Fruit fly (Drosophila melanogaster) whole organism, larva: Measurements from ENCODE around the gene Mtl.

Experiments used
- noc ChIP-seq: fragments of 200-800 bp; sonication (Bioruptor generic); optimal IDR thresholded peaks from 3 replicates; lab custom pipeline; 2019; ENCODE audit warnings: missing biosample characterization, mild to moderate bottlenecking, missing genetic modification characterization, moderate library complexity

The Mtl gene

DNA sequence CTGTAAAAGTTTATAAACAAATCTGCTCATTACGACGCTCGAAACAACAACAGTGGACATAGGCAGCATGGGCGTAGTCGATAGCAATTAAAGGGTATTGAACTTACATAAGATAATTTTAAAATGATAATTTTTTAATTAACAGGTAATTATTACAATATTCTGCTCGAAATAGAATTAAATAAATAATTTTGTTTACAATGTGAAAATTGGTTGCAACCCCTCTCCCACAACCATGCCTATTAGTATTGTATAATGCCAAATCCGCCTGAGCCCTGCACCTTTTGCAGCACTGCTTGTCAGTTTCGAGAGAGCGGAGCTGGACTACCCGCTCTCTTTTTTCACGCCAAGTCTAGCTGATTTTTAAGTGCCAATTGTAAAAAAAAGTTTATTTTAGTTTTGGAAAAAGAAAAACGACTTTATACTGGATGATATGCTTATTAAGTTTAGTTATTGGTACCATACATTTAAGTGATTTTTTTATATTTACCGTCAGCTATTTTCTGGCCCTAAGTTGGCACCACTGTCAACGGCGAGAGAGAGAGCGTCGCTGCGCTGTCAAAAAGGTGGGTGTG, at the start of gene Mtl, which contains the start of gene CG5611:
TSS of gene Mtl (plus strand) at position 403 of the 575 bp plus-strand sequence.
TSS of gene CG5611 (minus strand) at position 51 of the 575 bp plus-strand sequence.
- TF ChIP-seq noc (tag; lab: Kevin White, UChicago): peak; percentile 100

DNA sequence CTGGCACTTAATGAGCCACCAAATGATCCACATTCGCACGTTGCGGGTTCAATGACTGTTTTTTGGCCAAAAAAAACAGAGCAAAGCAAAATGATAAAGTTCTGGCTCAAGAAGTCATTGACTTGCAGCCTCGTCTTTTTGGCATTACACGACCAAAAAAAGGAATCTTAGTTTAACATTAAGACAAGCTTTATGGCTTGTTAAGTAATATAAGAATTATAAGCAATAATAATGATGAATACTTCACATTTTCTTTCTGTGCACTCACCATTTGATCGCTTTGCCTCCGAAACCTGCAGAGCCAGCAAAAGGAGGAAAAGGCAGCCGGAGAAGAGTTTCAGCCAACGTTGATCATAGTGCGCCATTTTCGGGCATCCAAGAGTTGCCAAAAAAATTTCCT, 43.0 kb upstream of the Mtl start:
- TF ChIP-seq noc (tag; lab: Kevin White, UChicago): no peak

dm6 chr3R:27593580-27594187, 42.5 kb upstream of the Mtl start:
- TF ChIP-seq noc (tag; lab: Kevin White, UChicago): no peak

- TF ChIP-seq noc (tag; lab: Kevin White, UChicago): no peak
These were observed 40.2 kb upstream of the Mtl start, which contains the start of gene CG5639 for dm6 chr3R:27595979-27596378. Gene CG5639 (minus strand): TSS chr3R:27596130.

- TF ChIP-seq noc (tag; lab: Kevin White, UChicago): no peak
These were observed 39.0 kb upstream of the Mtl start for dm6 chr3R:27597258-27597657.

DNA sequence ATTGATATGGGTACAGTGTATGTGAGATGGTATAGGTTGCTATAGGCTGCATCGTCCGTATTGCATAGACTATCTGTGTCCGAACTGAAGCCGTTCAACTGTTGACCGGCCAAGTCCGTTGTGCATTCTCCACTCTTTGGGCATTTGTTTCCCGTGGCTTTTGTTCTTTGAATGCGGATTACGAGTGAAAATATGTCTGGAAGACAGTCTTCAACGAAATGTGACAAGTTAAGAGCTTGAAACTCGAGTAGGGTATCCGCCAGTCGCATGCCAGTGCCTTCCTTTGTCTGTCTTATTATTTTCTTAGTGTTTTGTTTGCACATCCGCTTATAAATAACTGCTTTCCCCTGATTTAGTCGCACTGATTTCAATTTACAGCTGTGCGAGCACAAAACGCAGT, 32.5 kb upstream of the Mtl start:
- no peak for TF ChIP-seq noc (tag; lab: Kevin White, UChicago)

dm6 chr3R:27604636-27605443, 31.4 kb upstream of the Mtl start:
- peak; percentile 65 for TF ChIP-seq noc (tag; lab: Kevin White, UChicago)

- TF ChIP-seq noc (tag; lab: Kevin White, UChicago): peak; percentile 65
These were observed 30.5 kb upstream of the Mtl start for dm6 chr3R:27605534-27606250.

dm6 chr3R:27607218-27607929, 28.8 kb upstream of the Mtl start, which contains the start of the genes dsd and Tusp:
Gene dsd (minus strand): TSS chr3R:27607396.
Gene Tusp (plus strand): TSS chr3R:27607879.
- TF ChIP-seq noc (tag; lab: Kevin White, UChicago): peak; percentile 63

DNA sequence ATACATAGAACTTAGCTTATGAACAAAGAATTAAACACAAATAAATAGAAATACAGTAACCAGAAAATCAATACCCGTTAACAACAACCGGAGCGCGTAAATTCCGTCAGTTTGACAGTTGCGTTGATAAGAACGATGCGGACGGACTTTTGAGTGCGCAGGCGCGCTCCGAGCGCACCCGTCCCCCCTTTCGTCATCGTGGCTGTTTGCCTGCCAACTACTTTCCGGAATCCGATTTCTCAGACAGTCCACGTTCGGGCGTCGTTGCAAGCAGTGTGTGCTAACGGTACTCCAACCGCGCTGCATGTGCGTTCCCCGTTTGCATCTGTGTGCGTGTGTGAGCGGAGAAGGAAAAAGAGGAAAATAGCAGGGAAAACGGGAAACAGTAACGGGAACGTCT, 28.2 kb upstream of the Mtl start:
- TF ChIP-seq noc (tag; lab: Kevin White, UChicago): no peak

DNA sequence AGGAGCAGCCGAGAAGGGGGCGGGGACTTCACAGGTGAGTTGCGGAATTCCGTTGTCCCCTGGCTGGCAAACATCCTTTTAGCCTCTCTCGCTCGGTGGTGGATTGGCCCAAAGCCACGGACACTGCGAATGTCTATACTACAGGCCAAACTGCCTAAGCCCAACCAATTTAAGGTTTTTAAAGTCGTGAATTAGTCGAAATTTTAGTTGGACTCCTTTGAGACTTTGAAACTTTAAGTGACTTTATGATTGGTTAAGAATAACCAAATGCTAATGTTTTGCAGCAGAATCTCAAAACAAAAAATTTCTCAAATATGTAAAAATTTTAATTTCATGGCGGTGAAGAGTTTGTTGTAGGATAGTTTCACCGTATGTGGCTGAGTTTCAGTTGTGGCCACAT, 27.7 kb upstream of the Mtl start:
- no peak for TF ChIP-seq noc (tag; lab: Kevin White, UChicago)

DNA sequence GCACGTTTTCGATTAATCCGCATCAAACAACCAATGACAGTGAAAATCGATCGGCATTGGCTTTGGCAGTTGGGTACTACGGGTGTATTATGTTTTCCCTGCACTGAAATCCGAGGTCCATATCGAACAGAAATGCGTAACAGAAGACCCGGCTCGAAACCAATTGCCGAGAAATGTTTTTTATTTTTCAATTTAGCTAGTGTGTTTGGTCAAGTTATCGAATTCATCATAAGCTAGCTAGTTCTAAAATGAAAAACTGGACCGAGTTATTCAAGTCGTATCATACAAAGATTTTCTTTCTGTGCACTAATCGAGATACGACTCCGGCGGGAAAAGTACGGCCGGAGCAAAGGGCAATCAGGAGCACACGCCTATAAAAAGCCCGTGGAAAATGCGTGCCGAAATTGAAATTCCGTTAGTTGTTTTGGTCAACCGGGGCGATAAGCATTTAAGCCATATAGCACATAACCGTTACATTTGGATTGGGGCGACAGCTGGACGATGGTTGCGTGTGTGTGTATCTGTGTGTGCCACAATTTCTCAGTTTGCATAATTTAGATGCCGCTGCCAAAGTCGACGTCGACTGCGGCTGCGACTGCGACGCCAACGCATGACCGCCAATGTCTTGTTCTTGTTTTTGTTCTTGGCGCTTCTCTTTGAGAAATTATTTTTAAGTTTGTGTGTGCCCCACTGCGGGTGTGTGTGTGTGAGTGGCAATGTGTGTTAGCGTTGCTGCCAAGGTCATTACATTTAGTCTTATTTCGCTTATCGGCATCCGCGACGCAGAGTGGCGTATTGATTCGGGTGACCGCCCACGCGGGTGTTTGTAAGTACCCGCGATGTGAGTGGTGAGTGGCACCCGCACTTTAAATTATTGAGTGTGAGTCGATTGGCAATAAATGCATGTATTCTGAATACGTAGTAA, 26.8 kb upstream of the Mtl start:
- no peak for TF ChIP-seq noc (tag; lab: Kevin White, UChicago)

DNA sequence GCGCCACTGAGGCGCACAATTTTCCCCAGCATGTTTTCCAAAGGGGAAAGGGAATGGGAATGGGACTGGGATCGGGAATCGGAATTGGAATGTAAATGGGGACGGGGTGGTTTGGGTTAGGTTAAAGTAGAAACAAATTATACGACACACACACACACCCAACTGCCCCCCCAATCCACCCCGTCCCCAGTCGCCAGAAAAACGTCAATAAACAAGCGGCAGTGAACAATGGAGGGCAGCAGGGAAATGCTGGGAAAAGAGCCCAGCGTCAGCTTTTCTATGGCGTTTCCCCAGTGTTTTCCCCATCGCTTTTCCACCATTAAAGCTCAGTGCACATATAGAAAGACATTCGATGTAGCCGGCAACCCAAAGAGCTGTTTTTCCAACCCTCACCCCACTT, 25.6 kb upstream of the Mtl start:
- TF ChIP-seq noc (tag; lab: Kevin White, UChicago): no peak

dm6 chr3R:27613814-27614213, 22.4 kb upstream of the Mtl start:
- no peak for TF ChIP-seq noc (tag; lab: Kevin White, UChicago)
